Worm (Caenorhabditis elegans) whole organism, mixed stage, embryonic: ENCODE measurements around the gene F31B9.7.

Source experiments
- M03D4.4 ChIP-seq: sonication (generic microtip); optimal IDR thresholded peaks from 2 replicates; lab custom pipeline; 2017; ENCODE audit warnings: mild to moderate bottlenecking, missing genetic modification characterization, missing compliant biosample characterization
- bed-3 ChIP-seq: fragments of 200-800 bp; sonication (Bioruptor generic); optimal IDR thresholded peaks from 3 replicates; lab custom pipeline; 2018; ENCODE audit warnings: mild to moderate bottlenecking, missing genetic modification characterization, moderate library complexity, missing compliant biosample characterization
- blmp-1 ChIP-seq: fragments of 150-350 bp; optimal IDR thresholded peaks from 2 replicates; lab custom pipeline; 2014; ENCODE audit warnings: missing biosample characterization, missing genetic modification characterization
- ceh-39 ChIP-seq: fragments of 150-350 bp; optimal IDR thresholded peaks from 2 replicates; lab custom pipeline; 2014; ENCODE audit warnings: missing biosample characterization, missing genetic modification characterization
- ceh-43 ChIP-seq: fragments of 200-800 bp; sonication (Bioruptor generic); optimal IDR thresholded peaks from 2 replicates; lab custom pipeline; 2018; ENCODE audit warnings: mild to moderate bottlenecking, missing genetic modification characterization, moderate library complexity, missing compliant biosample characterization
- ces-1 ChIP-seq: fragments of 150-350 bp; optimal IDR thresholded peaks from 2 replicates; lab custom pipeline; 2014; ENCODE audit warnings: missing biosample characterization, missing genetic modification reagents, missing genetic modification characterization
- cnd-1 ChIP-seq: fragments of 200-800 bp; sonication (Bioruptor generic); optimal IDR thresholded peaks from 2 replicates; lab custom pipeline; 2018; ENCODE audit warnings: mild to moderate bottlenecking, missing genetic modification characterization, missing compliant biosample characterization
- elt-1 ChIP-seq: sonication (generic microtip); optimal IDR thresholded peaks from 2 replicates; lab custom pipeline; 2017; ENCODE audit warnings: missing genetic modification characterization, mild to moderate bottlenecking, missing compliant biosample characterization, antibody characterized with exemption, moderate library complexity, borderline replicate concordance; ENCODE audit not compliant: insufficient read depth
- elt-3 ChIP-seq: fragments of 150-350 bp; optimal IDR thresholded peaks from 2 replicates; lab custom pipeline; 2014; ENCODE audit warnings: missing biosample characterization, missing genetic modification characterization
- flh-1 ChIP-seq: fragments of 200-800 bp; sonication (Bioruptor generic); optimal IDR thresholded peaks from 2 replicates; lab custom pipeline; 2018; ENCODE audit warnings: mild to moderate bottlenecking, missing genetic modification characterization, moderate library complexity, missing compliant biosample characterization
- hlh-1 ChIP-seq: fragments of 150-350 bp; optimal IDR thresholded peaks from 2 replicates; lab custom pipeline; 2014; ENCODE audit warnings: missing biosample characterization, missing genetic modification reagents, missing genetic modification characterization
- lin-13 ChIP-seq: fragments of 150-350 bp; optimal IDR thresholded peaks from 2 replicates; lab custom pipeline; 2014; ENCODE audit warnings: missing biosample characterization, missing genetic modification characterization
- lin-32 ChIP-seq: fragments of 200-800 bp; sonication (Bioruptor generic); optimal IDR thresholded peaks from 2 replicates; lab custom pipeline; 2018; ENCODE audit warnings: mild to moderate bottlenecking, missing genetic modification characterization, missing compliant biosample characterization
- lsy-2 ChIP-seq: fragments of 150-350 bp; optimal IDR thresholded peaks from 2 replicates; lab custom pipeline; 2014; ENCODE audit warnings: missing biosample characterization, missing genetic modification characterization
- mep-1 ChIP-seq: fragments of 150-350 bp; optimal IDR thresholded peaks from 2 replicates; lab custom pipeline; 2017; ENCODE audit warnings: missing biosample characterization, missing genetic modification reagents, missing genetic modification characterization, inconsistent platforms
- mls-2 ChIP-seq: sonication (generic microtip); optimal IDR thresholded peaks from 2 replicates; lab custom pipeline; 2016; ENCODE audit warnings: mild to moderate bottlenecking, missing genetic modification characterization, moderate library complexity, missing compliant biosample characterization
- nhr-12 ChIP-seq: fragments of 150-350 bp; optimal IDR thresholded peaks from 2 replicates; lab custom pipeline; 2014; ENCODE audit warnings: missing biosample characterization, missing genetic modification characterization
- nhr-2 ChIP-seq: fragments of 150-350 bp; optimal IDR thresholded peaks from 2 replicates; lab custom pipeline; 2014; ENCODE audit warnings: missing biosample characterization, missing genetic modification characterization
- nhr-28 ChIP-seq: fragments of 150-350 bp; optimal IDR thresholded peaks from 2 replicates; lab custom pipeline; 2014; ENCODE audit warnings: missing biosample characterization, missing genetic modification characterization
- nhr-76 ChIP-seq: sonication (generic microtip); optimal IDR thresholded peaks from 2 replicates; lab custom pipeline; 2017; ENCODE audit warnings: missing biosample characterization, missing genetic modification characterization
- pha-4 ChIP-seq: fragments of 150-350 bp; optimal IDR thresholded peaks from 2 replicates; lab custom pipeline; 2018; ENCODE audit warnings: missing biosample characterization, missing genetic modification reagents, missing genetic modification characterization
- sem-2 ChIP-seq: fragments of 200-800 bp; sonication (Bioruptor generic); optimal IDR thresholded peaks from 2 replicates; lab custom pipeline; 2018; ENCODE audit warnings: mild to moderate bottlenecking, missing genetic modification characterization, missing compliant biosample characterization
- snpc-4 ChIP-seq: fragments of 150-350 bp; optimal IDR thresholded peaks from 2 replicates; lab custom pipeline; 2014; ENCODE audit warnings: missing biosample characterization, missing genetic modification characterization
- sptf-1 ChIP-seq: sonication (generic microtip); optimal IDR thresholded peaks from 2 replicates; lab custom pipeline; 2017; ENCODE audit warnings: mild to moderate bottlenecking, missing genetic modification characterization, moderate library complexity, missing compliant biosample characterization
- tbx-8 ChIP-seq: fragments of 200-800 bp; sonication (Bioruptor generic); optimal IDR thresholded peaks from 2 replicates; lab custom pipeline; 2018; ENCODE audit warnings: mild to moderate bottlenecking, missing genetic modification characterization, moderate library complexity, missing compliant biosample characterization
- unc-120 ChIP-seq: sonication (generic microtip); optimal IDR thresholded peaks from 2 replicates; lab custom pipeline; 2017; ENCODE audit warnings: missing genetic modification characterization, missing compliant biosample characterization; ENCODE audit not compliant: poor library complexity, severe bottlenecking
- unc-39 ChIP-seq: fragments of 150-350 bp; optimal IDR thresholded peaks from 2 replicates; lab custom pipeline; 2014; ENCODE audit warnings: missing biosample characterization, missing genetic modification characterization
- unc-62 ChIP-seq: fragments of 150-350 bp; optimal IDR thresholded peaks from 2 replicates; lab custom pipeline; 2014; ENCODE audit warnings: missing biosample characterization, missing genetic modification reagents, missing genetic modification characterization
- zip-8 ChIP-seq: fragments of 150-350 bp; optimal IDR thresholded peaks from 2 replicates; lab custom pipeline; 2014; ENCODE audit warnings: missing biosample characterization, missing genetic modification characterization
- ztf-11 ChIP-seq: fragments of 150-350 bp; optimal IDR thresholded peaks from 2 replicates; lab custom pipeline; 2014; ENCODE audit warnings: missing biosample characterization, missing genetic modification characterization

The F31B9.7 gene

DNA sequence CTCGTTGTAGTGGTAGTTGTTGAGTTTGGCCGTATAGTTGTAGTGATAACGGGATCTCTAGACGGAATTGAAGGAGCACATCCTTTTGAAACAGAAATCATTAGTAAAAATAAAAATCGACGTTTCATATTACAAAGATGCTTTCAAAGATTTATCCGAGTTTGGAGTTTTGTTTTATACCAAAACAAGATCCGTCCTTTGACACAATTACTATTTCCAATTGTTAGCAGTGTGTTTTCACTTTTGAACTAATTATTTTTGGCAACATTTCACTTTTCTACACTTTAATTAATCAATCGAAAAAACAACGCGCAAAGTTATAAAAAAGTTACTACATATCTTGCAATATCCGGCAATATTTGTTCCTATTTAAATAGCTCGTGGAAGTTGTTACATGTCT lies 2.5 kb upstream of the F31B9.7 start, which contains the start of the genes F31B9.4 and F31B9.2:
Gene F31B9.4 (minus strand): TSS at position 101 of the 400 bp plus-strand sequence.
Gene F31B9.2 (plus strand): TSS at position 368 of the 400 bp plus-strand sequence.
- TF ChIP-seq elt-1, result no peak
- TF ChIP-seq ceh-43 (GFP tag; lab: Kevin White, UChicago), result no peak
- no peak for TF ChIP-seq unc-120 (tag; lab: Kevin White, UChicago)
- TF ChIP-seq lsy-2, result no peak
- no peak for TF ChIP-seq nhr-76
- TF ChIP-seq mls-2 (tag; lab: Kevin White, UChicago), result no peak
- TF ChIP-seq mep-1 (tag; lab: Kevin White, UChicago), result no peak
- TF ChIP-seq zip-8 (tag; lab: Kevin White, UChicago), result no peak
- TF ChIP-seq nhr-28 (tag; lab: Kevin White, UChicago), result no peak
- TF ChIP-seq tbx-8 (GFP tag; lab: Kevin White, UChicago), result no peak
- TF ChIP-seq sem-2 (GFP tag; lab: Kevin White, UChicago), result no peak
- no peak for TF ChIP-seq nhr-2 (tag; lab: Kevin White, UChicago)
- no peak for TF ChIP-seq blmp-1 (tag; lab: Kevin White, UChicago)
- no peak for TF ChIP-seq hlh-1 (tag; lab: Kevin White, UChicago)

- TF ChIP-seq unc-39 (no peak), ceh-39 (no peak), nhr-2 (tag; lab: Kevin White, UChicago) (no peak), mls-2 (tag; lab: Kevin White, UChicago) (no peak), nhr-12 (tag; lab: Kevin White, UChicago) (no peak), bed-3 (no peak)
- TF ChIP-seq, all 35 proteins: peak for 0
Measured at ce11 chrX:15923440-15923839, 4.0 kb downstream of the F31B9.7 start, which contains the start of gene F31B9.3. F31B9.3 (plus strand) TSS chrX:15923740.

- TF ChIP-seq nhr-12 (tag; lab: Kevin White, UChicago) (no peak), ztf-11 (tag; lab: Kevin White, UChicago) (no peak), lsy-2 (no peak), elt-3 (tag; lab: Kevin White, UChicago) (no peak), M03D4.4 (tag; lab: Kevin White, UChicago) (no peak), nhr-76 (no peak), unc-62 (GFP tag; lab: Kevin White, UChicago) (no peak), pha-4 (tag; lab: Kevin White, UChicago) (no peak), ceh-39 (no peak), lin-13 (no peak), snpc-4 (tag; lab: Kevin White, UChicago) (no peak), ces-1 (GFP tag; lab: Kevin White, UChicago) (no peak), hlh-1 (tag; lab: Kevin White, UChicago) (no peak), cnd-1 (tag; lab: Kevin White, UChicago) (no peak), zip-8 (tag; lab: Kevin White, UChicago) (no peak), lin-32 (GFP tag; lab: Kevin White, UChicago) (no peak), mls-2 (tag; lab: Kevin White, UChicago) (no peak), unc-39 (no peak), nhr-2 (tag; lab: Kevin White, UChicago) (no peak), flh-1 (GFP tag; lab: Kevin White, UChicago) (no peak)
Measured at ce11 chrX:15932859-15933258, 13.4 kb downstream of the F31B9.7 start.

- TF ChIP-seq zip-8 (tag; lab: Kevin White, UChicago) (no peak), ces-1 (GFP tag; lab: Kevin White, UChicago) (no peak), sptf-1 (no peak), lin-13 (no peak), mep-1 (tag; lab: Kevin White, UChicago) (no peak)
- TF ChIP-seq, all 35 proteins: peak for 0
Measured at ce11 chrX:15937854-15938253, 18.4 kb downstream of the F31B9.7 start.

- TF ChIP-seq M03D4.4 (tag; lab: Kevin White, UChicago) (no peak), sptf-1 (no peak), nhr-2 (tag; lab: Kevin White, UChicago) (no peak), lin-13 (no peak), unc-120 (tag; lab: Kevin White, UChicago) (no peak), mls-2 (tag; lab: Kevin White, UChicago) (no peak)
- TF ChIP-seq, all 35 proteins: peak for 0
Measured at ce11 chrX:15939224-15939623, 19.8 kb downstream of the F31B9.7 start, which contains the start of gene mrp-3. mrp-3 (minus strand) TSS chrX:15939324.
